Fruit fly (Drosophila melanogaster): Measurements from ENCODE around the gene Dci.

DNA sequence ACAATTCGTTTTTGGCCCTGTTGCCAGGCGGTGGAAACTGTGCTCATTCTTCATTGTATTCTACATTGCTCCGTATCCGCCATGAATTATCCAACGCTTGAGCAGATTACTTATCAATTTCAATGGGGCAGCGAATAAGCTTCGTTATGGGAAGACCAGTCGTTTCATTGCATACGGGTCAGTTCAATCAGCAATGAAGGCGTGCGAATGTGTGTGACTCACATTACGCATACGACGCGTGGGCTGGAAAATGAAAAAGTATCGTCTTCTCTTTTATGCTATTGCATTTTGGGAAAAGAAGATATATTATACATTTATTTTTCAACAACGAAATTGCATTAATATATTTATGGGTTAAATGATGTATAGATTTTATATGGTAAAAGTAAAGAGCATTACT, 33.9 kb downstream of the Dci start:
- TF ChIP-seq CG33017 (tag; optimal IDR thresholded peaks at IDR 0.05) (no peak), Hr96 (GFP tag; optimal IDR thresholded peaks at IDR 0.05) (no peak), Mnt (GFP tag; optimal IDR thresholded peaks at IDR 0.05) (no peak), cnc (optimal IDR thresholded peaks at IDR 0.05) (no peak), toe (GFP tag; optimal IDR thresholded peaks at IDR 0.05) (no peak), CG12768 (GFP tag; optimal IDR thresholded peaks at IDR 0.05) (no peak), Crg-1 (GFP tag; optimal IDR thresholded peaks at IDR 0.05) (no peak), CG5204 (GFP tag; optimal IDR thresholded peaks at IDR 0.05) (no peak), bab1 (GFP tag; optimal IDR thresholded peaks at IDR 0.05) (no peak), CG11617 (GFP tag; optimal IDR thresholded peaks at IDR 0.05) (no peak), pad (GFP tag; optimal IDR thresholded peaks at IDR 0.05) (no peak), CG14711 (tag; optimal IDR thresholded peaks at IDR 0.05) (no peak)

Measured in whole organism, adult.